Worm (Caenorhabditis elegans): Measurements from ENCODE around the gene grl-20.

The grl-20 gene

DNA sequence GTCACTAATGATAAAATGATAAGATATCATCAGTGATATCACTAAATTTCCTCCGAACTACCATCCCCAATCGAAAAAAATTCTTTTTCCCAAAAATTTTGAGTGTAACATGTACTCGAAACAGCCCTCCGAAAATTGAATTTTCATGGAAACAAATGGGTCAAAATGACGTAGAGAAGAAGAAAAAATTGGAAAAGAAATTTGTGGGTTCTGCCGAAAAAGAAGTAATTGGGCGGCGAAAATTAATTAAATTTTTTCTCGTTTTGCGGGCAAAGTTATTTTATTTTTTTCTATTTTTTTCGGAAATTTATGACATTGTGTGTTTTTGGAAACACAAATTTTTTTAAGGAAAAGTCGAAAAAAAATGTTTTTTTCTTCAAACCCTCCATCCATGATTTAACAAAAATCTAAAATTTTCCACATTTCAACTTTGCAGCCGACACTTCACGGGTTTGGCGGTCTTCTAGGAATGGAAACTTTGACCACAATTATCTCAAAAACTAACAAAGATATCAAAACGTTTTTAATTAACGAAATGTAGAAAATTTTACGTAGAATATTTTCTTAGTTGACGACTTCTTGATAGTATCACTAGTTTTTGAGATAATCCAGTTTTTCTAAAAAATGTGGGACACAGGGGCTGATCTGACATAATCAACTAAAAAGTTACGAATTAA, 51.4 kb downstream of the grl-20 start:
- no peak for TF ChIP-seq aly-2 (tag; optimal IDR thresholded peaks at IDR 0.05)
- TF ChIP-seq efl-1 (optimal IDR thresholded peaks at IDR 0.05) = no peak
- peak in 1 of 2 experiments; percentile 54 for TF ChIP-seq efl-1 (GFP tag; optimal IDR thresholded peaks at IDR 0.05 in 1 of 2)
- no peak for TF ChIP-seq ceh-88 (GFP tag; IDR thresholded peaks at IDR 0.05)
- TF ChIP-seq ceh-63 (GFP tag; optimal IDR thresholded peaks at IDR 0.05) = no peak
- TF ChIP-seq sup-37 (GFP tag; optimal IDR thresholded peaks at IDR 0.05) = no peak
- peak; percentile 52 for TF ChIP-seq lin-14 (GFP tag; optimal IDR thresholded peaks at IDR 0.05)
- peak; percentile 48 for TF ChIP-seq nhr-47 (tag; optimal IDR thresholded peaks at IDR 0.05)
- no peak for TF ChIP-seq rnt-1 (tag; optimal IDR thresholded peaks at IDR 0.05)
- no peak for TF ChIP-seq aha-1 (tag; optimal IDR thresholded peaks at IDR 0.05)
- TF ChIP-seq ceh-8 (GFP tag; optimal IDR thresholded peaks at IDR 0.05) = no peak
- no peak for TF ChIP-seq mab-9 (GFP tag; IDR thresholded peaks at IDR 0.05)
- no peak for TF ChIP-seq ztf-11 (tag; optimal IDR thresholded peaks at IDR 0.05)
- TF ChIP-seq unc-98 (GFP tag; IDR thresholded peaks at IDR 0.05) = no peak
- TF ChIP-seq xbp-1 (tag; optimal IDR thresholded peaks at IDR 0.05) = no peak
- TF ChIP-seq ztf-4 (tag; optimal IDR thresholded peaks at IDR 0.05) = no peak
- peak; percentile 52 for TF ChIP-seq nhr-71 (tag; optimal IDR thresholded peaks at IDR 0.05)
- no peak for TF ChIP-seq unc-30 (tag; optimal IDR thresholded peaks at IDR 0.05)
- no peak for TF ChIP-seq hpl-2 (GFP tag; optimal IDR thresholded peaks at IDR 0.05)
- no peak for TF ChIP-seq sptf-1 (tag; optimal IDR thresholded peaks at IDR 0.05)
- peak in 1 of 6 experiments; percentile 0 for TF ChIP-seq elt-3 (tag; optimal IDR thresholded peaks at IDR 0.05)
- TF ChIP-seq egl-27 (tag; optimal IDR thresholded peaks at IDR 0.05) = no peak
- no peak for TF ChIP-seq fkh-4 (tag; optimal IDR thresholded peaks at IDR 0.05; ENCODE audit: borderline replicate concordance)
- TF ChIP-seq Y116A8C.19 (tag; optimal IDR thresholded peaks at IDR 0.05; ENCODE audit: borderline replicate concordance) = no peak
- TF ChIP-seq snu-23 (GFP tag; optimal IDR thresholded peaks at IDR 0.05) = no peak
- TF ChIP-seq fkh-10 (GFP tag; optimal IDR thresholded peaks at IDR 0.05) = no peak
- TF ChIP-seq nhr-77 (tag; optimal IDR thresholded peaks at IDR 0.05) = no peak
- no peak for TF ChIP-seq ces-1 (GFP tag; optimal IDR thresholded peaks at IDR 0.05)
- TF ChIP-seq pag-3 (tag; optimal IDR thresholded peaks at IDR 0.05; ENCODE audit: borderline replicate concordance, insufficient read depth) = no peak
- TF ChIP-seq blmp-1 (tag; optimal IDR thresholded peaks at IDR 0.05) = no peak
- no peak for TF ChIP-seq lin-39 (tag; optimal IDR thresholded peaks at IDR 0.05)
- no peak for TF ChIP-seq snpc-4 (tag; optimal IDR thresholded peaks at IDR 0.05)
- TF ChIP-seq tbx-2 (tag; optimal IDR thresholded peaks at IDR 0.05) = peak; percentile 34
- no peak for TF ChIP-seq grh-1 (GFP tag; IDR thresholded peaks at IDR 0.05)
- TF ChIP-seq unc-130 (tag; optimal IDR thresholded peaks at IDR 0.05) = no peak
- TF ChIP-seq egl-13 (tag; optimal IDR thresholded peaks at IDR 0.05) = no peak
- peak; percentile 37 for TF ChIP-seq fkh-8 (tag; optimal IDR thresholded peaks at IDR 0.05)
- no peak for TF ChIP-seq nhr-76 (tag; optimal IDR thresholded peaks at IDR 0.05)
- no peak for TF ChIP-seq mdl-1 (tag; optimal IDR thresholded peaks at IDR 0.05)
- no peak for TF ChIP-seq swsn-7 (tag; optimal IDR thresholded peaks at IDR 0.05)
